Fruit fly (Drosophila melanogaster) whole organism, pupa: ENCODE measurements around the gene CG17195.

Experiments used
- CG10348 ChIP-seq: fragments of 200-800 bp; sonication (Bioruptor generic); IDR thresholded peaks from 2 replicates; pipeline ENCODE4 v1.3.6; 2022; ENCODE audit warnings: missing biosample characterization, missing genetic modification characterization
- CG12605 ChIP-seq: fragments of 200-800 bp; sonication (Bioruptor generic); IDR thresholded peaks from 2 replicates; pipeline ENCODE4 v1.3.6; 2022; ENCODE audit warnings: missing biosample characterization, missing genetic modification characterization
- CG13204 ChIP-seq: fragments of 200-800 bp; sonication (Bioruptor generic); optimal IDR thresholded peaks from 2 replicates; lab custom pipeline; 2018; ENCODE audit warnings: missing biosample characterization, mild to moderate bottlenecking, missing genetic modification characterization, moderate library complexity
- CG14655 ChIP-seq: fragments of 200-800 bp; sonication (Bioruptor generic); optimal IDR thresholded peaks from 3 replicates; lab custom pipeline; 2017; ENCODE audit warnings: mild to moderate bottlenecking, missing biosample characterization, missing genetic modification reagents, missing genetic modification characterization
- CG15710 ChIP-seq: fragments of 200-800 bp; sonication (Bioruptor generic); optimal IDR thresholded peaks from 2 replicates; lab custom pipeline; 2018; ENCODE audit warnings: missing biosample characterization, mild to moderate bottlenecking, missing genetic modification characterization, moderate library complexity
- CG17806 ChIP-seq: fragments of 200-800 bp; sonication (Bioruptor generic); optimal IDR thresholded peaks from 2 replicates; lab custom pipeline; 2018; ENCODE audit warnings: missing biosample characterization, mild to moderate bottlenecking, missing genetic modification characterization, moderate library complexity
- CG32121 ChIP-seq: fragments of 200-800 bp; sonication (Bioruptor generic); IDR thresholded peaks from 2 replicates; pipeline ENCODE4 v1.3.6; 2022; ENCODE audit warnings: missing biosample characterization, missing genetic modification characterization
- CG34367 ChIP-seq: fragments of 200-800 bp; sonication (Bioruptor generic); optimal IDR thresholded peaks from 2 replicates; lab custom pipeline; 2018; ENCODE audit warnings: missing biosample characterization, mild to moderate bottlenecking, missing genetic modification characterization
- CG4496 ChIP-seq: fragments of 200-800 bp; sonication (Bioruptor generic); IDR thresholded peaks from 3 replicates; pipeline ENCODE4 v1.3.6; 2022; ENCODE audit warnings: missing biosample characterization, missing genetic modification characterization
- CG8159 ChIP-seq: fragments of 200-800 bp; sonication (Bioruptor generic); optimal IDR thresholded peaks from 3 replicates; lab custom pipeline; 2018; ENCODE audit warnings: missing biosample characterization, mild to moderate bottlenecking, missing genetic modification characterization, moderate library complexity
- CG8301 ChIP-seq: fragments of 200-800 bp; sonication (Bioruptor generic); optimal IDR thresholded peaks from 2 replicates; lab custom pipeline; 2018; ENCODE audit warnings: missing biosample characterization, mild to moderate bottlenecking, missing genetic modification characterization
- CG9948 ChIP-seq: fragments of 200-800 bp; sonication (Bioruptor generic); optimal IDR thresholded peaks from 2 replicates; lab custom pipeline; 2018; ENCODE audit warnings: missing biosample characterization, mild to moderate bottlenecking, missing genetic modification characterization, moderate library complexity
- D1 ChIP-seq: fragments of 200-800 bp; sonication (Bioruptor generic); optimal IDR thresholded peaks from 2 replicates; lab custom pipeline; 2018; ENCODE audit warnings: missing biosample characterization, mild to moderate bottlenecking, missing genetic modification characterization, moderate library complexity
- EcR ChIP-seq: fragments of 200-800 bp; sonication (Bioruptor generic); optimal IDR thresholded peaks from 3 replicates; lab custom pipeline; 2019; ENCODE audit warnings: missing biosample characterization, missing genetic modification characterization, mild to moderate bottlenecking, moderate library complexity, missing genetic modification reagents
- Ets98B ChIP-seq: fragments of 200-800 bp; sonication (Bioruptor generic); IDR thresholded peaks from 2 replicates; pipeline ENCODE4 v1.3.6; 2022; ENCODE audit warnings: missing biosample characterization, missing genetic modification characterization
- Pif1A ChIP-seq: fragments of 200-800 bp; sonication (Bioruptor generic); optimal IDR thresholded peaks from 3 replicates; lab custom pipeline; 2016; ENCODE audit warnings: missing biosample characterization, missing genetic modification characterization
- Pif1B ChIP-seq: fragments of 200-800 bp; sonication (Bioruptor generic); optimal IDR thresholded peaks from 3 replicates; lab custom pipeline; 2016; ENCODE audit warnings: missing biosample characterization, missing genetic modification characterization
- Snoo ChIP-seq: fragments of 200-800 bp; sonication (Bioruptor generic); optimal IDR thresholded peaks from 3 replicates; lab custom pipeline; 2017; ENCODE audit warnings: missing biosample characterization, mild to moderate bottlenecking, missing genetic modification characterization, inconsistent platforms
- fd96Ca ChIP-seq: fragments of 200-800 bp; sonication (Bioruptor generic); IDR thresholded peaks from 3 replicates; pipeline ENCODE4 v1.3.6; 2022; ENCODE audit warnings: missing biosample characterization, missing genetic modification characterization
- gl ChIP-seq: fragments of 200-800 bp; sonication (Bioruptor generic); optimal IDR thresholded peaks from 2 replicates; lab custom pipeline; 2018; ENCODE audit warnings: missing biosample characterization, mild to moderate bottlenecking, missing genetic modification characterization
- rn ChIP-seq: fragments of 200-800 bp; sonication (Bioruptor generic); IDR thresholded peaks from 2 replicates; pipeline ENCODE4 v1.3.6; 2022; ENCODE audit warnings: missing biosample characterization, missing genetic modification characterization

CG17195 gene

dm6 chr3R:25791807-25792206 is 14.8 kb upstream of the CG17195 start:
- no peak for TF ChIP-seq CG8159 (tag; lab: Kevin White, UChicago)
- no peak for TF ChIP-seq CG15710
- no peak for TF ChIP-seq CG12605
- no peak for TF ChIP-seq Snoo (tag; lab: Kevin White, UChicago)
- no peak for TF ChIP-seq CG14655 (GFP tag; lab: Kevin White, UChicago)
- no peak for TF ChIP-seq rn (GFP tag; lab: Robert Waterston, UW)
- no peak for TF ChIP-seq D1
- TF ChIP-seq CG17806 (tag; lab: Kevin White, UChicago): no peak
- TF ChIP-seq CG32121: no peak
- no peak for TF ChIP-seq CG8301
- TF ChIP-seq fd96Ca (GFP tag; lab: Robert Waterston, UW): no peak
- no peak for TF ChIP-seq CG13204 (GFP tag; lab: Kevin White, UChicago)
- no peak for TF ChIP-seq CG10348
- TF ChIP-seq Ets98B (GFP tag; lab: Robert Waterston, UW): no peak
- no peak for TF ChIP-seq EcR (GFP tag; lab: Kevin White, UChicago)
- TF ChIP-seq CG34367 (tag; lab: Kevin White, UChicago): no peak
- TF ChIP-seq Pif1B (GFP tag; lab: Kevin White, UChicago): no peak
- TF ChIP-seq CG9948: no peak
- TF ChIP-seq Pif1A (GFP tag; lab: Kevin White, UChicago): no peak
- no peak for TF ChIP-seq CG4496 (GFP tag; lab: Robert Waterston, UW)
- TF ChIP-seq, all 21 proteins: peak for 0

dm6 chr3R:25790371-25790770 is 13.4 kb upstream of the CG17195 start, which contains the start of gene CG31093:
Gene CG31093 (minus strand): TSS chr3R:25790471.
- TF ChIP-seq CG9948 (no peak), CG32121 (no peak), gl (no peak), CG13204 (GFP tag; lab: Kevin White, UChicago) (no peak), Pif1B (GFP tag; lab: Kevin White, UChicago) (no peak), Snoo (tag; lab: Kevin White, UChicago) (no peak), fd96Ca (GFP tag; lab: Robert Waterston, UW) (no peak), CG4496 (GFP tag; lab: Robert Waterston, UW) (no peak), Pif1A (GFP tag; lab: Kevin White, UChicago) (no peak), CG8159 (tag; lab: Kevin White, UChicago) (no peak), CG10348 (no peak), CG12605 (no peak), rn (GFP tag; lab: Robert Waterston, UW) (no peak), Ets98B (GFP tag; lab: Robert Waterston, UW) (no peak), CG34367 (tag; lab: Kevin White, UChicago) (no peak), CG17806 (tag; lab: Kevin White, UChicago) (no peak)
- TF ChIP-seq, all 21 proteins: peak for 0

- TF ChIP-seq D1 (no peak), Pif1A (GFP tag; lab: Kevin White, UChicago) (no peak), fd96Ca (GFP tag; lab: Robert Waterston, UW) (no peak), CG13204 (GFP tag; lab: Kevin White, UChicago) (no peak), CG17806 (tag; lab: Kevin White, UChicago) (no peak), Snoo (tag; lab: Kevin White, UChicago) (no peak), Ets98B (GFP tag; lab: Robert Waterston, UW) (no peak), CG9948 (no peak), CG12605 (no peak), CG8301 (no peak), CG8159 (tag; lab: Kevin White, UChicago) (no peak), gl (no peak), rn (GFP tag; lab: Robert Waterston, UW) (no peak), CG34367 (tag; lab: Kevin White, UChicago) (no peak), CG32121 (no peak), CG15710 (no peak)
These were observed 12.4 kb upstream of the CG17195 start, which contains the start of gene CG31380 for dm6 chr3R:25789355-25789754. Gene CG31380 (minus strand): TSS chr3R:25789455.

dm6 chr3R:25787198-25787597 is 10.2 kb upstream of the CG17195 start, which contains the start of gene CG4960:
Gene CG4960 (minus strand): TSS chr3R:25787298.
- TF ChIP-seq D1 (no peak), CG4496 (GFP tag; lab: Robert Waterston, UW) (no peak), fd96Ca (GFP tag; lab: Robert Waterston, UW) (no peak), CG34367 (tag; lab: Kevin White, UChicago) (no peak), CG9948 (no peak), CG14655 (GFP tag; lab: Kevin White, UChicago) (no peak), CG17806 (tag; lab: Kevin White, UChicago) (no peak), Snoo (tag; lab: Kevin White, UChicago) (no peak), Pif1B (GFP tag; lab: Kevin White, UChicago) (no peak)
- TF ChIP-seq, all 21 proteins: peak for 0

dm6 chr3R:25782855-25783424 is 5.9 kb upstream of the CG17195 start:
- TF ChIP-seq Snoo (tag; lab: Kevin White, UChicago) (no peak), gl (no peak), Pif1A (GFP tag; lab: Kevin White, UChicago) (no peak), CG14655 (GFP tag; lab: Kevin White, UChicago) (no peak), CG8301 (no peak), rn (GFP tag; lab: Robert Waterston, UW) (no peak), fd96Ca (GFP tag; lab: Robert Waterston, UW) (no peak), CG10348 (no peak), Ets98B (GFP tag; lab: Robert Waterston, UW) (no peak), CG17806 (tag; lab: Kevin White, UChicago) (no peak), D1 (no peak), CG34367 (tag; lab: Kevin White, UChicago) (no peak)

dm6 chr3R:25778205-25778604 is 1.2 kb upstream of the CG17195 start, which contains the start of gene CG4956:
Gene CG4956 (minus strand): TSS chr3R:25778305.
- no peak for TF ChIP-seq EcR (GFP tag; lab: Kevin White, UChicago)
- no peak for TF ChIP-seq Pif1B (GFP tag; lab: Kevin White, UChicago)
- TF ChIP-seq CG12605: no peak
- TF ChIP-seq CG4496 (GFP tag; lab: Robert Waterston, UW): no peak
- no peak for TF ChIP-seq D1
- TF ChIP-seq gl: no peak
- TF ChIP-seq CG34367 (tag; lab: Kevin White, UChicago): no peak
- TF ChIP-seq CG8159 (tag; lab: Kevin White, UChicago): no peak
- TF ChIP-seq CG13204 (GFP tag; lab: Kevin White, UChicago): no peak
- TF ChIP-seq rn (GFP tag; lab: Robert Waterston, UW): no peak
- TF ChIP-seq CG17806 (tag; lab: Kevin White, UChicago): no peak
- no peak for TF ChIP-seq CG14655 (GFP tag; lab: Kevin White, UChicago)
- TF ChIP-seq fd96Ca (GFP tag; lab: Robert Waterston, UW): no peak
- TF ChIP-seq Snoo (tag; lab: Kevin White, UChicago): no peak
- TF ChIP-seq CG15710: no peak
